Fruit fly (Drosophila melanogaster) whole organism, embryonic: ENCODE data around the gene sloth1.

ENCODE experiments used
- Ada2b ChIP-seq: fragments of 200-800 bp; sonication (Bioruptor generic); IDR thresholded peaks from 2 replicates; pipeline ENCODE4 v1.3.6; 2022; ENCODE audit warnings: missing biosample characterization, missing genetic modification characterization
- Atf6 ChIP-seq: fragments of 200-800 bp; sonication (Bioruptor generic); IDR thresholded peaks from 2 replicates; pipeline ENCODE4 v1.3.6; 2022; ENCODE audit warnings: missing biosample characterization, missing genetic modification characterization
- B-H1 ChIP-seq: fragments of 200-800 bp; sonication (Bioruptor generic); IDR thresholded peaks from 3 replicates; pipeline ENCODE4 v1.3.6; 2022; ENCODE audit warnings: missing biosample characterization, missing genetic modification characterization
- CG10979 ChIP-seq: fragments of 200-800 bp; sonication (Bioruptor generic); optimal IDR thresholded peaks from 2 replicates; lab custom pipeline; 2018; ENCODE audit warnings: missing biosample characterization, mild to moderate bottlenecking, missing genetic modification characterization, moderate library complexity
- CG12071 ChIP-seq: fragments of 200-800 bp; sonication (Bioruptor generic); optimal IDR thresholded peaks from 3 replicates; lab custom pipeline; 2018; ENCODE audit warnings: missing biosample characterization, mild to moderate bottlenecking, missing genetic modification characterization
- CG12236 ChIP-seq: fragments of 200-800 bp; sonication (Bioruptor generic); optimal IDR thresholded peaks from 2 replicates; lab custom pipeline; 2016; ENCODE audit warnings: missing biosample characterization, missing genetic modification characterization
- CG13424 ChIP-seq: fragments of 200-800 bp; sonication (Bioruptor generic); optimal IDR thresholded peaks from 2 replicates; lab custom pipeline; 2019; ENCODE audit warnings: missing biosample characterization, mild to moderate bottlenecking, missing genetic modification characterization, moderate library complexity
- CG1529 ChIP-seq: fragments of 200-800 bp; sonication (Bioruptor generic); optimal IDR thresholded peaks from 3 replicates; lab custom pipeline; 2018; ENCODE audit warnings: missing biosample characterization, missing genetic modification characterization
- CG15696 ChIP-seq: fragments of 200-800 bp; sonication (Bioruptor generic); optimal IDR thresholded peaks from 2 replicates; lab custom pipeline; 2019; ENCODE audit warnings: missing biosample characterization, mild to moderate bottlenecking, missing genetic modification characterization, moderate library complexity
- CG1602 ChIP-seq: fragments of 200-800 bp; sonication (Bioruptor generic); optimal IDR thresholded peaks from 3 replicates; lab custom pipeline; 2016; ENCODE audit warnings: missing biosample characterization, missing genetic modification characterization
- CG1647 ChIP-seq: fragments of 200-800 bp; sonication (Bioruptor generic); optimal IDR thresholded peaks from 3 replicates; lab custom pipeline; 2016; ENCODE audit warnings: missing biosample characterization, missing genetic modification characterization
- CG16815 ChIP-seq: fragments of 200-800 bp; sonication (Bioruptor generic); optimal IDR thresholded peaks from 3 replicates; lab custom pipeline; 2017; ENCODE audit warnings: missing biosample characterization, mild to moderate bottlenecking, missing genetic modification characterization
- CG17361 ChIP-seq: fragments of 200-800 bp; sonication (Bioruptor generic); IDR thresholded peaks from 3 replicates; pipeline ENCODE4 v1.3.6; 2022; ENCODE audit warnings: missing biosample characterization, missing genetic modification characterization
- CG2712 ChIP-seq: fragments of 200-800 bp; optimal IDR thresholded peaks from 3 replicates; lab custom pipeline; 2019; ENCODE audit warnings: missing biosample characterization, mild to moderate bottlenecking, missing genetic modification characterization, moderate library complexity
- CG6654 ChIP-seq: fragments of 200-800 bp; sonication (Bioruptor generic); optimal IDR thresholded peaks from 2 replicates; lab custom pipeline; 2017; ENCODE audit warnings: missing biosample characterization, mild to moderate bottlenecking, missing genetic modification characterization
- CG6683 ChIP-seq: fragments of 200-800 bp; sonication (Bioruptor generic); optimal IDR thresholded peaks from 2 replicates; lab custom pipeline; 2017; ENCODE audit warnings: missing biosample characterization, mild to moderate bottlenecking, missing genetic modification characterization, missing genetic modification reagents
- CG7372 ChIP-seq: fragments of 200-800 bp; sonication (Bioruptor generic); IDR thresholded peaks from 2 replicates; pipeline ENCODE4 v1.3.6; 2022; ENCODE audit warnings: missing biosample characterization, missing genetic modification characterization
- CG7839 ChIP-seq: fragments of 200-800 bp; sonication (Bioruptor generic); optimal IDR thresholded peaks from 3 replicates; lab custom pipeline; 2018; ENCODE audit warnings: missing biosample characterization, mild to moderate bottlenecking, missing genetic modification characterization, moderate library complexity
- CHES-1-like ChIP-seq: fragments of 200-800 bp; sonication (Bioruptor generic); optimal IDR thresholded peaks from 2 replicates; lab custom pipeline; 2016; ENCODE audit warnings: missing biosample characterization, missing genetic modification characterization
- D19A ChIP-seq: fragments of 200-800 bp; optimal IDR thresholded peaks from 3 replicates; lab custom pipeline; 2019; ENCODE audit warnings: missing biosample characterization, mild to moderate bottlenecking, missing genetic modification characterization, moderate library complexity
- Dip2 ChIP-seq: fragments of 200-800 bp; sonication (Bioruptor generic); IDR thresholded peaks from 2 replicates; pipeline ENCODE4 v1.3.6; 2022; ENCODE audit warnings: missing biosample characterization, missing genetic modification characterization
- Fer2 ChIP-seq: fragments of 200-800 bp; sonication (Bioruptor generic); optimal IDR thresholded peaks from 2 replicates; lab custom pipeline; 2018; ENCODE audit warnings: missing biosample characterization, mild to moderate bottlenecking, missing genetic modification characterization, moderate library complexity
- Gsc ChIP-seq: fragments of 200-800 bp; sonication (Bioruptor generic); IDR thresholded peaks from 2 replicates; pipeline ENCODE4 v1.3.6; 2022; ENCODE audit warnings: missing biosample characterization, missing genetic modification characterization
- Hey ChIP-seq: fragments of 200-800 bp; sonication (Bioruptor generic); optimal IDR thresholded peaks from 3 replicates; lab custom pipeline; 2018; ENCODE audit warnings: missing biosample characterization, mild to moderate bottlenecking, missing genetic modification characterization
- Hsf ChIP-seq: fragments of 200-800 bp; sonication (Bioruptor generic); optimal IDR thresholded peaks from 3 replicates; lab custom pipeline; 2016; ENCODE audit warnings: missing biosample characterization, missing genetic modification characterization
- Kr ChIP-seq: fragments of 200-800 bp; sonication (Bioruptor generic); optimal IDR thresholded peaks from 2 replicates; lab custom pipeline; 2017; ENCODE audit warnings: missing biosample characterization, mild to moderate bottlenecking, missing genetic modification characterization
- MBD-R2 ChIP-seq: fragments of 200-800 bp; sonication (Bioruptor generic); IDR thresholded peaks from 2 replicates; pipeline ENCODE4 v1.3.6; 2022; ENCODE audit warnings: missing biosample characterization, missing genetic modification characterization
- TFAM ChIP-seq: fragments of 200-800 bp; sonication (Bioruptor generic); optimal IDR thresholded peaks from 2 replicates; lab custom pipeline; 2017; ENCODE audit warnings: missing biosample characterization, missing genetic modification characterization, inconsistent platforms
- cas ChIP-seq: fragments of 200-800 bp; sonication (Bioruptor generic); IDR thresholded peaks from 2 replicates; pipeline ENCODE4 v1.3.6; 2022; ENCODE audit warnings: missing biosample characterization, missing genetic modification characterization
- caup ChIP-seq: fragments of 200-800 bp; sonication (Bioruptor generic); optimal IDR thresholded peaks from 3 replicates; lab custom pipeline; 2017; ENCODE audit warnings: missing biosample characterization, mild to moderate bottlenecking, missing genetic modification characterization, moderate library complexity; ENCODE audit not compliant: severe bottlenecking
- chinmo ChIP-seq: fragments of 200-800 bp; sonication (Bioruptor generic); IDR thresholded peaks from 4 replicates; pipeline ENCODE4 v1.3.6; 2022; ENCODE audit warnings: missing biosample characterization, missing genetic modification characterization; ENCODE audit not compliant: partially characterized antibody
- dati ChIP-seq: fragments of 200-800 bp; sonication (Bioruptor generic); IDR thresholded peaks from 2 replicates; pipeline ENCODE4 v1.3.6; 2022; ENCODE audit warnings: missing biosample characterization, missing genetic modification characterization
- dmrt99B ChIP-seq: fragments of 200-800 bp; sonication (Bioruptor generic); optimal IDR thresholded peaks from 2 replicates; lab custom pipeline; 2018; ENCODE audit warnings: missing biosample characterization, mild to moderate bottlenecking, missing genetic modification characterization, moderate library complexity
- fd102C ChIP-seq: fragments of 200-800 bp; sonication (Bioruptor generic); optimal IDR thresholded peaks from 2 replicates; lab custom pipeline; 2018; ENCODE audit warnings: missing biosample characterization, mild to moderate bottlenecking, missing genetic modification characterization, moderate library complexity
- gfzf ChIP-seq: fragments of 200-800 bp; sonication (Bioruptor generic); optimal IDR thresholded peaks from 2 replicates; lab custom pipeline; 2016; ENCODE audit warnings: missing biosample characterization, mild to moderate bottlenecking, missing genetic modification characterization, moderate library complexity
- grau ChIP-seq: fragments of 200-800 bp; optimal IDR thresholded peaks from 3 replicates; lab custom pipeline; 2019; ENCODE audit warnings: missing biosample characterization, mild to moderate bottlenecking, missing genetic modification characterization, moderate library complexity
- grn ChIP-seq: fragments of 200-800 bp; sonication (Bioruptor generic); optimal IDR thresholded peaks from 3 replicates; lab custom pipeline; 2017; ENCODE audit warnings: missing biosample characterization, missing genetic modification characterization
- gt ChIP-seq: fragments of 200-800 bp; sonication (Bioruptor generic); IDR thresholded peaks from 2 replicates; pipeline ENCODE4 v1.3.6; 2022; ENCODE audit warnings: missing biosample characterization, missing genetic modification characterization
- oc ChIP-seq: fragments of 200-800 bp; sonication (Bioruptor generic); optimal IDR thresholded peaks from 2 replicates; lab custom pipeline; 2018; ENCODE audit warnings: missing biosample characterization, mild to moderate bottlenecking, missing genetic modification characterization, moderate library complexity
- odd ChIP-seq: fragments of 200-800 bp; sonication (Bioruptor generic); optimal IDR thresholded peaks from 2 replicates; lab custom pipeline; 2017; ENCODE audit warnings: missing biosample characterization, mild to moderate bottlenecking, missing genetic modification characterization
- pnt ChIP-seq: fragments of 200-800 bp; sonication (Bioruptor generic); optimal IDR thresholded peaks from 3 replicates; lab custom pipeline; 2016; ENCODE audit warnings: missing biosample characterization, missing genetic modification characterization
- ranshi ChIP-seq: fragments of 200-800 bp; sonication (Bioruptor generic); IDR thresholded peaks from 2 replicates; pipeline ENCODE4 v1.3.6; 2022; ENCODE audit warnings: missing biosample characterization, missing genetic modification characterization
- scrt ChIP-seq: fragments of 200-800 bp; sonication (Bioruptor generic); optimal IDR thresholded peaks from 2 replicates; lab custom pipeline; 2018; ENCODE audit warnings: missing biosample characterization, mild to moderate bottlenecking, missing genetic modification characterization, moderate library complexity
- sens ChIP-seq: fragments of 200-800 bp; sonication (Bioruptor generic); peaks from one replicate; lab custom pipeline; 2016; ENCODE audit warnings: missing biosample characterization, missing genetic modification characterization
- sens-2 ChIP-seq: fragments of 200-800 bp; sonication (Bioruptor generic); IDR thresholded peaks from 2 replicates; pipeline ENCODE4 v1.3.6; 2022; ENCODE audit warnings: missing biosample characterization, missing genetic modification characterization
- sima ChIP-seq: fragments of 200-800 bp; sonication (Bioruptor generic); optimal IDR thresholded peaks from 2 replicates; lab custom pipeline; 2016; ENCODE audit warnings: missing biosample characterization, missing genetic modification characterization
- sob ChIP-seq: fragments of 200-800 bp; sonication (Bioruptor generic); IDR thresholded peaks from 2 replicates; pipeline ENCODE4 v1.3.6; 2022; ENCODE audit warnings: missing biosample characterization, missing genetic modification characterization
- unpg ChIP-seq: fragments of 200-800 bp; sonication (Bioruptor generic); optimal IDR thresholded peaks from 3 replicates; lab custom pipeline; 2018; ENCODE audit warnings: missing biosample characterization, mild to moderate bottlenecking, missing genetic modification characterization, moderate library complexity
- vnd ChIP-seq: fragments of 200-800 bp; sonication (Bioruptor generic); IDR thresholded peaks from 3 replicates; pipeline ENCODE4 v1.3.6; 2022; ENCODE audit warnings: missing biosample characterization, missing genetic modification characterization; ENCODE audit not compliant: partially characterized antibody

The sloth1 gene

dm6 chrX:7013320-7014214 lies 2.4 kb downstream of the sloth1 start, which contains the start of the genes CG3032 and CG4593 (continued):
- TF ChIP-seq CHES-1-like (GFP tag; lab: Kevin White, UChicago), result peak; percentile 65
- TF ChIP-seq CG12236 (GFP tag; lab: Kevin White, UChicago), result peak; percentile 4
- TF ChIP-seq CG17361 (GFP tag; lab: Robert Waterston, UW), result peak; percentile 81
- TF ChIP-seq CG2712 (tag; lab: Kevin White, UChicago), result peak; percentile 82
- peak; percentile 78 for TF ChIP-seq gfzf
- TF ChIP-seq cas (GFP tag; lab: Robert Waterston, UW), result peak; percentile 70
- TF ChIP-seq TFAM (GFP tag; lab: Kevin White, UChicago), result no peak
- peak; percentile 92 for TF ChIP-seq sens
- TF ChIP-seq CG7372 (GFP tag; lab: Robert Waterston, UW), result peak; percentile 85
- peak; percentile 33 for TF ChIP-seq Fer2
- peak; percentile 72 for TF ChIP-seq pnt
- peak; percentile 95 for TF ChIP-seq MBD-R2 (GFP tag; lab: Robert Waterston, UW)
- peak; percentile 80 for TF ChIP-seq dmrt99B (tag; lab: Kevin White, UChicago)
- TF ChIP-seq CG16815, result peak; percentile 73
- TF ChIP-seq sob, result peak; percentile 91
- peak; percentile 74 for TF ChIP-seq CG1602
- no peak; the same call in 1 of the 2 replicates for TF ChIP-seq Dip2 (GFP tag; lab: Robert Waterston, UW)
- peak; percentile 88 for TF ChIP-seq Hsf (GFP tag; lab: Kevin White, UChicago)
- peak; percentile 91 for TF ChIP-seq B-H1
- TF ChIP-seq Hey (tag; lab: Kevin White, UChicago), result no peak
- no peak for TF ChIP-seq Kr (GFP tag; lab: Kevin White, UChicago)
- TF ChIP-seq CG10979 (tag; lab: Kevin White, UChicago), result peak; percentile 60
- TF ChIP-seq gt (GFP tag; lab: Robert Waterston, UW), result 0 out of 2 replicates have a peak, but pooled peaks have one; percentile 32
- TF ChIP-seq sens-2 (GFP tag; lab: Robert Waterston, UW), result peak; percentile 63
- peak; percentile 88 for TF ChIP-seq Ada2b (GFP tag; lab: Robert Waterston, UW)
- TF ChIP-seq caup (GFP tag; lab: Kevin White, UChicago), result peak; percentile 70
- TF ChIP-seq Gsc, result peak; percentile 41; the same call in 1 of the 2 replicates
- peak; percentile 87; the same call in 1 of the 2 replicates for TF ChIP-seq ranshi (GFP tag; lab: Robert Waterston, UW)
- TF ChIP-seq D19A (tag; lab: Kevin White, UChicago), result peak; percentile 58
- no peak for TF ChIP-seq vnd
- peak; percentile 66 for TF ChIP-seq CG1647
- no peak for TF ChIP-seq odd (GFP tag; lab: Kevin White, UChicago)
- TF ChIP-seq CG6654 (GFP tag; lab: Kevin White, UChicago), result peak; percentile 44
- TF ChIP-seq CG12071 (GFP tag; lab: Kevin White, UChicago), result peak; percentile 70
- TF ChIP-seq scrt (GFP tag; lab: Kevin White, UChicago), result peak; percentile 68
- peak; percentile 86 for TF ChIP-seq unpg (GFP tag; lab: Kevin White, UChicago)
- no peak for TF ChIP-seq grn
- TF ChIP-seq chinmo, result no peak
- peak; percentile 97 for TF ChIP-seq grau (tag; lab: Kevin White, UChicago)
- TF ChIP-seq CG15696, result peak; percentile 37
- peak; percentile 60 for TF ChIP-seq CG1529 (GFP tag; lab: Kevin White, UChicago)
- no peak for TF ChIP-seq sima (GFP tag; lab: Kevin White, UChicago)
- TF ChIP-seq CG6683 (GFP tag; lab: Kevin White, UChicago), result peak; percentile 13
- peak; percentile 77 for TF ChIP-seq CG13424 (tag; lab: Kevin White, UChicago)
- TF ChIP-seq Atf6 (GFP tag; lab: Robert Waterston, UW), result peak; percentile 88
- TF ChIP-seq dati (GFP tag; lab: Robert Waterston, UW), result peak; percentile 79
- peak; percentile 75 for TF ChIP-seq oc (tag; lab: Kevin White, UChicago)
- peak; percentile 86 for TF ChIP-seq CG7839 (tag; lab: Kevin White, UChicago)
- no peak for TF ChIP-seq fd102C (GFP tag; lab: Kevin White, UChicago)
